Fruit fly (Drosophila melanogaster): ENCODE measurements around the gene sty.

- no peak for TF ChIP-seq CG6163 (GFP tag; IDR thresholded peaks at IDR 0.05)
- TF ChIP-seq Smox (GFP tag; optimal IDR thresholded peaks at IDR 0.05), result no peak
- TF ChIP-seq CG34406 (GFP tag; optimal IDR thresholded peaks at IDR 0.05), result no peak
- no peak for TF ChIP-seq topi (GFP tag; optimal IDR thresholded peaks at IDR 0.05)
- no peak for TF ChIP-seq Eip75B (GFP tag; optimal IDR thresholded peaks at IDR 0.05)
- TF ChIP-seq CG3919 (GFP tag; optimal IDR thresholded peaks at IDR 0.05), result no peak
- TF ChIP-seq OdsH (GFP tag; optimal IDR thresholded peaks at IDR 0.05), result no peak
These were observed 31.4 kb upstream of the sty start for dm6 chr3L:3456009-3456566.
